Worm (Caenorhabditis elegans) whole organism, L2 larva: ENCODE measurements around the gene F33E11.3.
A peak's percentile ranks its signal among the peaks of the same experiment; 100 is the strongest.

Experiments used
- C34F6.9 ChIP-seq: fragments of 150-350 bp; optimal IDR thresholded peaks from 2 replicates; lab custom pipeline; 2014; ENCODE audit warnings: missing biosample characterization, missing genetic modification characterization
- F13H6.1 ChIP-seq: sonication (generic microtip); optimal IDR thresholded peaks from 2 replicates; lab custom pipeline; 2016; ENCODE audit warnings: missing genetic modification characterization, missing compliant biosample characterization
- R02D3.7 ChIP-seq: fragments of 150-350 bp; optimal IDR thresholded peaks from 2 replicates; lab custom pipeline; 2014; ENCODE audit warnings: missing biosample characterization, missing genetic modification characterization
- Y55F3AM.14 ChIP-seq: fragments of 200-800 bp; sonication (Bioruptor generic); optimal IDR thresholded peaks from 2 replicates; lab custom pipeline; 2018; ENCODE audit warnings: mild to moderate bottlenecking, missing genetic modification characterization, missing compliant biosample characterization
- ZK546.5 ChIP-seq: sonication (generic microtip); optimal IDR thresholded peaks from 2 replicates; lab custom pipeline; 2017; ENCODE audit warnings: missing biosample characterization, missing genetic modification characterization
- alr-1 ChIP-seq: fragments of 150-350 bp; optimal IDR thresholded peaks from 2 replicates; lab custom pipeline; 2014; ENCODE audit warnings: missing biosample characterization, missing genetic modification characterization
- aly-2 ChIP-seq: fragments of 150-350 bp; optimal IDR thresholded peaks from 2 replicates; lab custom pipeline; 2014; ENCODE audit warnings: missing biosample characterization, missing genetic modification characterization
- ama-1 ChIP-seq: fragments of 150-350 bp; optimal IDR thresholded peaks from 2 replicates; lab custom pipeline; 2018; ENCODE audit warnings: inconsistent platforms
- blmp-1 ChIP-seq: sonication (generic microtip); optimal IDR thresholded peaks from 2 replicates; lab custom pipeline; 2017; ENCODE audit warnings: missing genetic modification characterization, mild to moderate bottlenecking, missing compliant biosample characterization, antibody characterized with exemption, moderate library complexity; ENCODE audit not compliant: insufficient read depth
- ceh-82 ChIP-seq: fragments of 150-350 bp; optimal IDR thresholded peaks from 2 replicates; lab custom pipeline; 2014; ENCODE audit warnings: missing biosample characterization, missing genetic modification characterization
- crh-2 ChIP-seq: sonication (generic microtip); optimal IDR thresholded peaks from 2 replicates; lab custom pipeline; 2017; ENCODE audit warnings: missing biosample characterization, missing genetic modification characterization
- dmd-4 ChIP-seq: sonication (generic microtip); optimal IDR thresholded peaks from 2 replicates; lab custom pipeline; 2017; ENCODE audit warnings: missing biosample characterization, missing genetic modification characterization
- egl-27 ChIP-seq: sonication (generic microtip); optimal IDR thresholded peaks from 3 replicates; lab custom pipeline; 2017; ENCODE audit warnings: missing biosample characterization, missing genetic modification reagents, missing genetic modification characterization
- elt-1 ChIP-seq: fragments of 150-350 bp; optimal IDR thresholded peaks from 2 replicates; lab custom pipeline; 2014; ENCODE audit warnings: missing biosample characterization, missing genetic modification characterization
- fos-1 ChIP-seq: fragments of 150-350 bp; optimal IDR thresholded peaks from 2 replicates; lab custom pipeline; 2014; ENCODE audit warnings: missing biosample characterization, missing genetic modification characterization
- gmeb-1 ChIP-seq: fragments of 150-350 bp; optimal IDR thresholded peaks from 2 replicates; lab custom pipeline; 2014; ENCODE audit warnings: missing biosample characterization, missing genetic modification characterization
- lin-39 ChIP-seq: fragments of 150-350 bp; optimal IDR thresholded peaks from 2 replicates; lab custom pipeline; 2014; ENCODE audit warnings: missing biosample characterization, missing genetic modification reagents, missing genetic modification characterization
- lsy-2 ChIP-seq, 2 experiments: fragments of 150-350 bp in 1 of 2; sonication (generic microtip) in 1 of 2; optimal IDR thresholded peaks; 2 replicates each; lab custom pipeline; 2014 to 2017; ENCODE audit warnings: missing biosample characterization in 2 of 2, missing genetic modification characterization in 2 of 2
- mdl-1 ChIP-seq, 2 experiments: fragments of 150-350 bp in 1 of 2; sonication (generic microtip) in 1 of 2; optimal IDR thresholded peaks; 2 replicates each; lab custom pipeline; 2017; ENCODE audit warnings: missing biosample characterization in 2 of 2, missing genetic modification characterization in 2 of 2
- nhr-10 ChIP-seq: sonication (generic microtip); optimal IDR thresholded peaks from 2 replicates; lab custom pipeline; 2017; ENCODE audit warnings: missing biosample characterization, missing genetic modification characterization
- nhr-11 ChIP-seq: fragments of 150-350 bp; optimal IDR thresholded peaks from 2 replicates; lab custom pipeline; 2014; ENCODE audit warnings: missing biosample characterization, missing genetic modification characterization
- nhr-12 ChIP-seq: fragments of 150-350 bp; optimal IDR thresholded peaks from 2 replicates; lab custom pipeline; 2014; ENCODE audit warnings: missing biosample characterization, missing genetic modification characterization
- nhr-129 ChIP-seq: fragments of 150-350 bp; optimal IDR thresholded peaks from 2 replicates; lab custom pipeline; 2014; ENCODE audit warnings: missing biosample characterization, missing genetic modification characterization
- nhr-21 ChIP-seq: fragments of 150-350 bp; optimal IDR thresholded peaks from 2 replicates; lab custom pipeline; 2014; ENCODE audit warnings: missing biosample characterization, missing genetic modification characterization
- nhr-23 ChIP-seq: fragments of 150-350 bp; optimal IDR thresholded peaks from 2 replicates; lab custom pipeline; 2014; ENCODE audit warnings: missing biosample characterization, missing genetic modification reagents, missing genetic modification characterization
- nhr-237 ChIP-seq: fragments of 150-350 bp; optimal IDR thresholded peaks from 2 replicates; lab custom pipeline; 2014; ENCODE audit warnings: missing biosample characterization, missing genetic modification characterization
- nhr-6 ChIP-seq: fragments of 150-350 bp; optimal IDR thresholded peaks from 2 replicates; lab custom pipeline; 2014; ENCODE audit warnings: missing biosample characterization, missing genetic modification characterization
- nhr-77 ChIP-seq: fragments of 150-350 bp; optimal IDR thresholded peaks from 2 replicates; lab custom pipeline; 2014; ENCODE audit warnings: missing biosample characterization, missing genetic modification characterization
- peb-1 ChIP-seq: fragments of 150-350 bp; optimal IDR thresholded peaks from 2 replicates; lab custom pipeline; 2014; ENCODE audit warnings: missing biosample characterization, missing genetic modification characterization
- sem-4 ChIP-seq: fragments of 150-350 bp; optimal IDR thresholded peaks from 2 replicates; lab custom pipeline; 2014; ENCODE audit warnings: missing biosample characterization, missing genetic modification reagents, missing genetic modification characterization
- sma-3 ChIP-seq: sonication (generic microtip); optimal IDR thresholded peaks from 2 replicates; lab custom pipeline; 2016; ENCODE audit warnings: missing genetic modification reagents, missing genetic modification characterization, missing compliant biosample characterization
- sma-9 ChIP-seq, 2 experiments: fragments of 150-350 bp in 1 of 2; sonication (generic microtip) in 1 of 2; optimal IDR thresholded peaks; 2 replicates each; lab custom pipeline; 2014 to 2016; ENCODE audit warnings: missing genetic modification characterization in 2 of 2, mild to moderate bottlenecking in 1 of 2, missing biosample characterization in 1 of 2, missing compliant biosample characterization in 1 of 2, missing genetic modification reagents in 1 of 2, moderate library complexity in 1 of 2
- snpc-4 ChIP-seq: fragments of 150-350 bp; optimal IDR thresholded peaks from 2 replicates; lab custom pipeline; 2014; ENCODE audit warnings: missing biosample characterization, missing genetic modification characterization
- unc-55 ChIP-seq: fragments of 150-350 bp; sonication (generic microtip); optimal IDR thresholded peaks from 3 replicates; lab custom pipeline; 2014; ENCODE audit warnings: missing biosample characterization, missing genetic modification reagents, missing genetic modification characterization
- unc-62 ChIP-seq: fragments of 150-350 bp; optimal IDR thresholded peaks from 2 replicates; lab custom pipeline; 2014; ENCODE audit warnings: missing biosample characterization, missing genetic modification reagents, missing genetic modification characterization
- zag-1 ChIP-seq: fragments of 150-350 bp; optimal IDR thresholded peaks from 2 replicates; lab custom pipeline; 2014; ENCODE audit warnings: missing biosample characterization, missing genetic modification characterization
- ztf-1 ChIP-seq: fragments of 200-800 bp; sonication (Bioruptor generic); conservative IDR thresholded peaks from 2 replicates; pipeline ENCODE4 v1.3.6; 2022; ENCODE audit warnings: missing genetic modification characterization, missing compliant biosample characterization
- ztf-11 ChIP-seq: sonication (generic microtip); optimal IDR thresholded peaks from 2 replicates; lab custom pipeline; 2017; ENCODE audit warnings: missing biosample characterization, missing genetic modification characterization

F33E11.3 gene

ce11 chrV:320009-320408, 15.5 kb upstream of the F33E11.3 start:
- TF ChIP-seq unc-55 (GFP tag; lab: Kevin White, UChicago) (no peak), zag-1 (tag; lab: Kevin White, UChicago) (no peak), elt-1 (tag; lab: Kevin White, UChicago) (no peak), C34F6.9 (no peak), nhr-23 (tag; lab: Kevin White, UChicago) (no peak), lin-39 (tag; lab: Kevin White, UChicago) (no peak)
- TF ChIP-seq, all 48 proteins: peak for 0

- TF ChIP-seq F13H6.1 (tag; lab: Kevin White, UChicago) (no peak), nhr-12 (no peak), fos-1 (no peak), ceh-82 (tag; lab: Kevin White, UChicago) (no peak), unc-55 (GFP tag; lab: Kevin White, UChicago) (no peak), ztf-1 (GFP tag; lab: Robert Waterston, UW) (no peak), nhr-11 (tag; lab: Kevin White, UChicago) (no peak), alr-1 (tag; lab: Kevin White, UChicago) (no peak), nhr-21 (tag; lab: Kevin White, UChicago) (no peak), ZK546.5 (tag; lab: Kevin White, UChicago) (no peak), dmd-4 (tag; lab: Kevin White, UChicago) (no peak), egl-27 (no peak), crh-2 (tag; lab: Kevin White, UChicago) (no peak), snpc-4 (tag; lab: Kevin White, UChicago) (no peak), aly-2 (tag; lab: Kevin White, UChicago) (no peak), ztf-11 (tag; lab: Kevin White, UChicago) (no peak), ama-1 (lab: Kevin White, UChicago) (no peak), nhr-23 (tag; lab: Kevin White, UChicago) (no peak), nhr-77 (tag; lab: Kevin White, UChicago) (no peak)
- TF ChIP-seq, all 48 proteins: peak for 0
Observed at ce11 chrV:312421-312820, 7.9 kb upstream of the F33E11.3 start, which contains the start of gene nhr-15. Gene nhr-15, plus strand, starts transcription at chrV:312721.

ce11 chrV:311485-312090, 7.1 kb upstream of the F33E11.3 start, which contains the start of gene phf-10:
Gene phf-10, minus strand, starts transcription at chrV:311565.
- TF ChIP-seq nhr-12: no peak
- TF ChIP-seq ztf-11 (tag; lab: Kevin White, UChicago): no peak
- no peak for TF ChIP-seq zag-1 (tag; lab: Kevin White, UChicago)
- no peak for TF ChIP-seq ceh-82 (tag; lab: Kevin White, UChicago)
- no peak for TF ChIP-seq ztf-1 (GFP tag; lab: Robert Waterston, UW)
- TF ChIP-seq nhr-237 (tag; lab: Kevin White, UChicago): no peak
- TF ChIP-seq sma-3: peak; percentile 8
- TF ChIP-seq gmeb-1 (tag; lab: Kevin White, UChicago): peak; percentile 69
- TF ChIP-seq peb-1: no peak
- no peak for TF ChIP-seq blmp-1 (tag; lab: Kevin White, UChicago)
- TF ChIP-seq nhr-6: no peak
- no peak for TF ChIP-seq Y55F3AM.14 (GFP tag; lab: Kevin White, UChicago)
- peak in 1 of 2 experiments; percentile 34 for TF ChIP-seq lsy-2 (tag; optimal IDR thresholded peaks at IDR 0.05; lab: Kevin White, UChicago)
- TF ChIP-seq unc-55 (GFP tag; lab: Kevin White, UChicago): peak; percentile 36
- no peak for TF ChIP-seq unc-62
- TF ChIP-seq nhr-10: no peak
- no peak for TF ChIP-seq lin-39 (tag; lab: Kevin White, UChicago)

ce11 chrV:303271-303670, 1.2 kb downstream of the F33E11.3 start:
- TF ChIP-seq ama-1 (lab: Kevin White, UChicago) (no peak), ztf-11 (tag; lab: Kevin White, UChicago) (no peak), nhr-129 (tag; lab: Kevin White, UChicago) (no peak), sem-4 (tag; lab: Kevin White, UChicago) (no peak)

ce11 chrV:298395-298794, 6.1 kb downstream of the F33E11.3 start:
- TF ChIP-seq Y55F3AM.14 (GFP tag; lab: Kevin White, UChicago) (no peak), nhr-237 (tag; lab: Kevin White, UChicago) (no peak), dmd-4 (tag; lab: Kevin White, UChicago) (no peak), lin-39 (tag; lab: Kevin White, UChicago) (no peak), ztf-11 (tag; lab: Kevin White, UChicago) (no peak), sma-9 (GFP tag; optimal IDR thresholded peaks at IDR 0.05; lab: Kevin White, UChicago) (no peak), sma-9 (tag; optimal IDR thresholded peaks at IDR 0.05; lab: Kevin White, UChicago) (no peak), crh-2 (tag; lab: Kevin White, UChicago) (no peak), ama-1 (lab: Kevin White, UChicago) (no peak), mdl-1 (tag; optimal IDR thresholded peaks at IDR 0.05; lab: Kevin White, UChicago) (no peak), unc-55 (GFP tag; lab: Kevin White, UChicago) (no peak), R02D3.7 (tag; lab: Kevin White, UChicago) (no peak), nhr-12 (no peak)
